Worm (Caenorhabditis elegans): ENCODE data around the gene prdm-14.

The prdm-14 gene

ce11 chrX:9036237-9036636, 9.8 kb upstream of the prdm-14 start:
- no peak for TF ChIP-seq ets-7 (tag; optimal IDR thresholded peaks at IDR 0.05)
- no peak for TF ChIP-seq hnd-1 (tag; optimal IDR thresholded peaks at IDR 0.05)
- TF ChIP-seq hmg-4 (GFP tag; optimal IDR thresholded peaks at IDR 0.05) = no peak
- no peak for TF ChIP-seq hmbx-1 (tag; optimal IDR thresholded peaks at IDR 0.05)
- TF ChIP-seq ama-1 (optimal IDR thresholded peaks at IDR 0.05) = no peak
- no peak for TF ChIP-seq scrt-1 (GFP tag; IDR thresholded peaks at IDR 0.05)
- no peak for TF ChIP-seq tbx-11 (GFP tag; IDR thresholded peaks at IDR 0.05)
- no peak for TF ChIP-seq flt-1 (GFP tag; IDR thresholded peaks at IDR 0.05)
- TF ChIP-seq F13C5.2 (tag; optimal IDR thresholded peaks at IDR 0.05) = no peak
- TF ChIP-seq tra-4 (tag; optimal IDR thresholded peaks at IDR 0.05) = no peak
- no peak for TF ChIP-seq pes-1 (GFP tag; IDR thresholded peaks at IDR 0.05)

ce11 chrX:9048657-9049056, 2.6 kb downstream of the prdm-14 start, which contains the start of gene F47E1.20:
Gene F47E1.20 (plus strand): TSS chrX:9048957.
- TF ChIP-seq hmbx-1 (tag; optimal IDR thresholded peaks at IDR 0.05) (no peak), hmg-4 (GFP tag; optimal IDR thresholded peaks at IDR 0.05) (no peak), ets-7 (tag; optimal IDR thresholded peaks at IDR 0.05) (no peak), tra-4 (tag; optimal IDR thresholded peaks at IDR 0.05) (no peak), ceh-36 (tag; optimal IDR thresholded peaks at IDR 0.05) (no peak), scrt-1 (GFP tag; IDR thresholded peaks at IDR 0.05) (no peak), flt-1 (GFP tag; IDR thresholded peaks at IDR 0.05) (no peak), sea-1 (GFP tag; conservative IDR thresholded peaks at IDR 0.05) (no peak), B0310.2 (tag; optimal IDR thresholded peaks at IDR 0.05) (no peak), F13C5.2 (tag; optimal IDR thresholded peaks at IDR 0.05) (no peak)

- TF ChIP-seq hmbx-1 (tag; optimal IDR thresholded peaks at IDR 0.05) (no peak), ceh-36 (tag; optimal IDR thresholded peaks at IDR 0.05) (no peak), B0310.2 (tag; optimal IDR thresholded peaks at IDR 0.05) (no peak), hnd-1 (tag; optimal IDR thresholded peaks at IDR 0.05) (no peak), hmg-4 (GFP tag; optimal IDR thresholded peaks at IDR 0.05) (no peak), flt-1 (GFP tag; IDR thresholded peaks at IDR 0.05) (no peak), ama-1 (optimal IDR thresholded peaks at IDR 0.05) (no peak), F13C5.2 (tag; optimal IDR thresholded peaks at IDR 0.05) (no peak), ets-7 (tag; optimal IDR thresholded peaks at IDR 0.05) (no peak), ceh-13 (GFP tag; optimal IDR thresholded peaks at IDR 0.05) (no peak), tbx-11 (GFP tag; IDR thresholded peaks at IDR 0.05) (no peak), pes-1 (GFP tag; IDR thresholded peaks at IDR 0.05) (no peak), tbx-37 (GFP tag; conservative IDR thresholded peaks at IDR 0.05) (no peak), scrt-1 (GFP tag; IDR thresholded peaks at IDR 0.05) (no peak), tra-4 (tag; optimal IDR thresholded peaks at IDR 0.05) (no peak)
These were observed 7.4 kb downstream of the prdm-14 start for ce11 chrX:9053426-9053825.

- no peak for TF ChIP-seq tbx-11 (GFP tag; IDR thresholded peaks at IDR 0.05)
- TF ChIP-seq ama-1 (optimal IDR thresholded peaks at IDR 0.05) = no peak
- TF ChIP-seq hmg-4 (GFP tag; optimal IDR thresholded peaks at IDR 0.05) = no peak
- no peak for TF ChIP-seq ets-7 (tag; optimal IDR thresholded peaks at IDR 0.05)
- no peak for TF ChIP-seq aly-1 (tag; optimal IDR thresholded peaks at IDR 0.05)
- TF ChIP-seq hnd-1 (tag; optimal IDR thresholded peaks at IDR 0.05) = no peak
- TF ChIP-seq hmbx-1 (tag; optimal IDR thresholded peaks at IDR 0.05) = no peak
- TF ChIP-seq B0310.2 (tag; optimal IDR thresholded peaks at IDR 0.05) = no peak
- TF ChIP-seq ceh-13 (GFP tag; optimal IDR thresholded peaks at IDR 0.05) = no peak
- TF ChIP-seq scrt-1 (GFP tag; IDR thresholded peaks at IDR 0.05) = no peak
- TF ChIP-seq flt-1 (GFP tag; IDR thresholded peaks at IDR 0.05) = no peak
- no peak for TF ChIP-seq tbx-37 (GFP tag; conservative IDR thresholded peaks at IDR 0.05)
- TF ChIP-seq tra-4 (tag; optimal IDR thresholded peaks at IDR 0.05) = no peak
- no peak for TF ChIP-seq pes-1 (GFP tag; IDR thresholded peaks at IDR 0.05)
- no peak for TF ChIP-seq F13C5.2 (tag; optimal IDR thresholded peaks at IDR 0.05)
- TF ChIP-seq ceh-36 (tag; optimal IDR thresholded peaks at IDR 0.05) = no peak
These were observed 11.3 kb downstream of the prdm-14 start, which contains the start of gene F47E1.2 for ce11 chrX:9057352-9057751. Gene F47E1.2 (plus strand): TSS chrX:9057652.

DNA sequence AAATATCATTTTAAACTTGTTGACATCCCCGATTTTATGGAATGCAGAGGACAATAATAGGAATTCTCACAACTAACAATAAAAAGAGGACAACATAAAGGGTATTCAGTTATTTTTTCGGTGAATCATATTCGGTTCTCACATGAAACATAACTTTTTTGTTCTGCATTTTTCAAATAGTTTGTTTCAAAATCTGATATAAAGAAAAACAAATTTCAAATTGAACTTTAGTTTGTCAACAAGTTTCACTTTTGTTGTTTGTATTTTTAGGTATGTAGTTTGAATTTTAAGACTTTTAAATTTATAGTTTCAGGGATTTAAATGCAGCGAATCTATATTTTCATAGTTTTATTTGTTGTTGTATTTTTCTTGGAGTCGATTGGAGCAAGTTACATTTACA, 16.5 kb downstream of the prdm-14 start, which contains the start of gene F47E1.4:
F47E1.4 (plus strand) TSS at position 301 of the 400 bp plus-strand sequence.
- no peak for TF ChIP-seq hnd-1 (tag; optimal IDR thresholded peaks at IDR 0.05)
- TF ChIP-seq scrt-1 (GFP tag; IDR thresholded peaks at IDR 0.05) = no peak
- no peak for TF ChIP-seq hmg-4 (GFP tag; optimal IDR thresholded peaks at IDR 0.05)
- no peak for TF ChIP-seq ceh-36 (tag; optimal IDR thresholded peaks at IDR 0.05)
- TF ChIP-seq aly-1 (tag; optimal IDR thresholded peaks at IDR 0.05) = no peak
- TF ChIP-seq sea-1 (GFP tag; conservative IDR thresholded peaks at IDR 0.05) = no peak
- no peak for TF ChIP-seq tra-4 (tag; optimal IDR thresholded peaks at IDR 0.05)
- TF ChIP-seq F13C5.2 (tag; optimal IDR thresholded peaks at IDR 0.05) = no peak
- no peak for TF ChIP-seq ets-7 (tag; optimal IDR thresholded peaks at IDR 0.05)

- TF ChIP-seq hnd-1 (tag; optimal IDR thresholded peaks at IDR 0.05) (no peak), flt-1 (GFP tag; IDR thresholded peaks at IDR 0.05) (no peak), scrt-1 (GFP tag; IDR thresholded peaks at IDR 0.05) (no peak), pes-1 (GFP tag; IDR thresholded peaks at IDR 0.05) (no peak), tbx-37 (GFP tag; conservative IDR thresholded peaks at IDR 0.05) (no peak), ets-7 (tag; optimal IDR thresholded peaks at IDR 0.05) (no peak), ama-1 (optimal IDR thresholded peaks at IDR 0.05) (no peak)
These were observed 17.4 kb downstream of the prdm-14 start for ce11 chrX:9063439-9063838.

DNA sequence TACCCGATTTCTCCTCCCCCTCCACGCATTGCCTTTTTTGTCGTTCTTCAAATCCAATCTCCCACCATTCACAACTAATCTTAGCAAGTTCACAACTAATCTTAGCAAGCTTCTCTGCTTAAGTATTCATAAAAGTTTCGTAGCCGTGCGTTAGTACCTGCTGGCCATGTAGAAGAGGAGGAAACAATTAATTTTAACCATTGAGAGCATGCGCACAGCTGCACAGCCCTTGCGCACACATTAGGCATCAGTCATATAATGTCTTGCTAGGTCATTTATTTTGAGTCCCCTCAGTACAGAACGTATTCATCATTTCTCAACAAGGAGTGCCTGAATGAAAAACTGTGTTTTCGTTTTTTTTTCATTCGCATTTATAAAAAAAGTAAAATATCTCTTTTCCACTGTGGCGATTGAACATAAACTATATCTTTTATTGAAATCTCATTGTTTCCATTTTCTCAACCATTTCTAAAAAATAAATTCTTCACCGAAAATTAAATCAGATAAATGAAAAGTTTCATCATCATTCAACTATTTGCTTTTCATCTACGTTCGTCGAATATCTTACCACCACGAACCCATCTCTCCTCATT, 21.3 kb downstream of the prdm-14 start:
- TF ChIP-seq tra-4 (tag; optimal IDR thresholded peaks at IDR 0.05) (no peak), ets-7 (tag; optimal IDR thresholded peaks at IDR 0.05) (no peak), scrt-1 (GFP tag; IDR thresholded peaks at IDR 0.05) (no peak), flt-1 (GFP tag; IDR thresholded peaks at IDR 0.05) (no peak), hnd-1 (tag; optimal IDR thresholded peaks at IDR 0.05) (no peak), tbx-11 (GFP tag; IDR thresholded peaks at IDR 0.05) (no peak)

DNA sequence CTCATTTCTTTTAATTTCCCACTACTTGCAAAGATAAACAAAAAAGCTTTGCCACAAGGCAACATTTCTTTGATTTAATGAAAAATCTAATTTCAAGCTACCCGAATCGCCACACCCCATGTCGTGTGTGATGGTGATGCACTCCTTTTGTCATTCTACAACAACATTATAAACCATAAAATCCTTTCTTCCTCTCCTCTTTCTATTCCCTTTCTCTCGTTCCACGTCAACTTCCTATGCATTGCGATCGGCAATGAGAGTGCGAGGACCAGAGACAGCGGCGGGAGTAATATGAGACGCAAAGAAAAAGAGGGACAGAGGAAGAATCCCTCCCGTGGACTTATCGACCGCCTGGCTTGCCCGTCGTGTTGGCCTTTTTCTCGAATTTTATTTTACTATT, 22.1 kb downstream of the prdm-14 start:
- TF ChIP-seq ceh-13 (GFP tag; optimal IDR thresholded peaks at IDR 0.05) = no peak
- peak; percentile 63 for TF ChIP-seq hmg-4 (GFP tag; optimal IDR thresholded peaks at IDR 0.05)
- no peak for TF ChIP-seq hmbx-1 (tag; optimal IDR thresholded peaks at IDR 0.05)
- TF ChIP-seq F13C5.2 (tag; optimal IDR thresholded peaks at IDR 0.05) = no peak
- TF ChIP-seq tbx-37 (GFP tag; conservative IDR thresholded peaks at IDR 0.05) = no peak
- no peak for TF ChIP-seq B0310.2 (tag; optimal IDR thresholded peaks at IDR 0.05)
- peak; percentile 18 for TF ChIP-seq aly-1 (tag; optimal IDR thresholded peaks at IDR 0.05)
- TF ChIP-seq ets-7 (tag; optimal IDR thresholded peaks at IDR 0.05) = no peak
- no peak for TF ChIP-seq ceh-36 (tag; optimal IDR thresholded peaks at IDR 0.05)

All from whole organism, early embryonic.